Worm (Caenorhabditis elegans) whole organism, early embryonic: ENCODE data around the gene F52G3.1.

Experiments used
- B0310.2 ChIP-seq: sonication (generic microtip); optimal IDR thresholded peaks from 2 replicates; lab custom pipeline; 2016; ENCODE audit warnings: mild to moderate bottlenecking, missing genetic modification characterization, missing compliant biosample characterization
- F13C5.2 ChIP-seq: sonication (generic microtip); optimal IDR thresholded peaks from 2 replicates; lab custom pipeline; 2017; ENCODE audit warnings: mild to moderate bottlenecking, missing genetic modification characterization, inconsistent platforms, missing compliant biosample characterization
- ama-1 ChIP-seq: fragments of 150-350 bp; optimal IDR thresholded peaks from 2 replicates; lab custom pipeline; 2014
- ceh-13 ChIP-seq: fragments of 200-800 bp; sonication (Bioruptor generic); optimal IDR thresholded peaks from 2 replicates; lab custom pipeline; 2018; ENCODE audit warnings: mild to moderate bottlenecking, missing genetic modification characterization, missing compliant biosample characterization
- ceh-36 ChIP-seq: sonication (generic microtip); optimal IDR thresholded peaks from 2 replicates; lab custom pipeline; 2016; ENCODE audit warnings: missing genetic modification characterization, inconsistent platforms, missing compliant biosample characterization
- ets-7 ChIP-seq: sonication (generic microtip); optimal IDR thresholded peaks from 2 replicates; lab custom pipeline; 2016; ENCODE audit warnings: missing genotype, missing genetic modification characterization, missing compliant biosample characterization
- flt-1 ChIP-seq: fragments of 200-800 bp; sonication (Bioruptor generic); IDR thresholded peaks from 2 replicates; pipeline ENCODE4 v1.3.6; 2022; ENCODE audit warnings: missing genetic modification characterization, missing compliant biosample characterization
- hmbx-1 ChIP-seq: sonication (generic microtip); optimal IDR thresholded peaks from 2 replicates; lab custom pipeline; 2016; ENCODE audit warnings: mild to moderate bottlenecking, missing genetic modification characterization, missing compliant biosample characterization
- pes-1 ChIP-seq: fragments of 200-800 bp; sonication (Bioruptor generic); IDR thresholded peaks from 2 replicates; pipeline ENCODE4 v1.3.6; 2022; ENCODE audit warnings: missing genetic modification reagents, missing genetic modification characterization, missing compliant biosample characterization
- scrt-1 ChIP-seq: fragments of 200-800 bp; sonication (Bioruptor generic); IDR thresholded peaks from 2 replicates; pipeline ENCODE4 v1.3.6; 2022; ENCODE audit warnings: missing genetic modification characterization, missing compliant biosample characterization
- sea-1 ChIP-seq: fragments of 200-800 bp; sonication (Bioruptor generic); conservative IDR thresholded peaks from 2 replicates; pipeline ENCODE4 v1.3.6; 2022; ENCODE audit warnings: missing genetic modification characterization, missing compliant biosample characterization
- tra-4 ChIP-seq: sonication (generic microtip); optimal IDR thresholded peaks from 2 replicates; lab custom pipeline; 2017; ENCODE audit warnings: missing genetic modification characterization, missing compliant biosample characterization

DNA sequence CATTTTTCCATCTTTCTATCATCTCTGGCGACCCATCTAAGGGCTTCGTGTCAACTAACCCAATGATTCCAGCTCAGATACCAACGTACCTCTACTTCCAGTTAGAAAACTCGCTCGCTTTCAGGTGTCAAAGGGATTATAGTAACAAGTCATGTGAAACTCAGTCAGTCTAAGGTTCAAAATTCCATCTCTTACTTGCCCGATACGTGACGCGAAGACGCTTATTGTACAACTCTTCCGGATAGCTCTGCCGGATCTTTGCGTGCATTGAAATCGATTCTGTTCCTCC, 33.4 kb upstream of the F52G3.1 start:
- TF ChIP-seq ama-1 (lab: Kevin White, UChicago) (no peak), B0310.2 (no peak), hmbx-1 (no peak), pes-1 (GFP tag; lab: Robert Waterston, UW) (no peak), ets-7 (tag; lab: Kevin White, UChicago) (no peak), scrt-1 (no peak), sea-1 (GFP tag; lab: Robert Waterston, UW) (no peak), tra-4 (tag; lab: Kevin White, UChicago) (no peak), flt-1 (GFP tag; lab: Robert Waterston, UW) (no peak), ceh-36 (tag; lab: Kevin White, UChicago) (no peak), ceh-13 (no peak), F13C5.2 (tag; lab: Kevin White, UChicago) (no peak)
